4 worm cellular contexts compared by ENCODE assay signal in genomic region chrIII:11915666-11916065, ce11.
TF ChIP-seq lines count a peak whose summit lies in the region.

Gene ndab-1 (minus strand): TSS chrIII:11915712.
Gene npp-16 (plus strand): TSS chrIII:11915928.

TF ChIP-seq in whole organism, L2 larva, 48 proteins besides CTCF, POLR2A, EP300 and RAD21:
- TF ChIP-seq lin-13 (GFP tag; optimal IDR thresholded peaks at IDR 0.05; lab: Kevin White, UChicago) (peak; percentile 27), skn-1 (tag; optimal IDR thresholded peaks at IDR 0.05; lab: Kevin White, UChicago) (no peak), fos-1 (tag; optimal IDR thresholded peaks at IDR 0.05; lab: Kevin White, UChicago) (peak; percentile 12), sem-4 (tag; optimal IDR thresholded peaks at IDR 0.05; lab: Kevin White, UChicago) (no peak), elt-3 (tag; optimal IDR thresholded peaks at IDR 0.05; lab: Kevin White, UChicago) (no peak), F13H6.1 (tag; optimal IDR thresholded peaks at IDR 0.05; lab: Kevin White, UChicago) (peak; percentile 11), nhr-77 (tag; optimal IDR thresholded peaks at IDR 0.05; lab: Kevin White, UChicago) (no peak), unc-39 (tag; optimal IDR thresholded peaks at IDR 0.05; lab: Kevin White, UChicago) (no peak), mdl-1 (tag; optimal IDR thresholded peaks at IDR 0.05; lab: Kevin White, UChicago) (no peak), unc-55 (GFP tag; optimal IDR thresholded peaks at IDR 0.05; lab: Kevin White, UChicago) (peak; percentile 56), nhr-25 (tag; optimal IDR thresholded peaks at IDR 0.05; lab: Kevin White, UChicago) (no peak), nhr-6 (tag; optimal IDR thresholded peaks at IDR 0.05; lab: Kevin White, UChicago) (no peak), C34F6.9 (tag; optimal IDR thresholded peaks at IDR 0.05; lab: Kevin White, UChicago) (peak; percentile 7), gmeb-1 (tag; optimal IDR thresholded peaks at IDR 0.05; lab: Kevin White, UChicago) (peak; percentile 49), lsy-2 (tag; optimal IDR thresholded peaks at IDR 0.05; lab: Kevin White, UChicago) (peak; percentile 41 to 55), ztf-11 (tag; optimal IDR thresholded peaks at IDR 0.05; lab: Kevin White, UChicago) (no peak)

TF ChIP-seq in whole organism, L4 larva, 104 proteins besides CTCF, POLR2A, EP300 and RAD21 (continues in another document):
- TF ChIP-seq ctbp-1 (GFP tag; IDR thresholded peaks at IDR 0.05; lab: Robert Waterston, UW) (no peak), nhr-76 (tag; optimal IDR thresholded peaks at IDR 0.05; lab: Kevin White, UChicago) (no peak), nhr-102 (tag; optimal IDR thresholded peaks at IDR 0.05; lab: Kevin White, UChicago) (no peak), unc-62 (GFP tag; optimal IDR thresholded peaks at IDR 0.05 in 1 of 2; lab: Kevin White, UChicago) (no peak), unc-62 (tag; optimal IDR thresholded peaks at IDR 0.05; lab: Kevin White, UChicago) (no peak), zfp-2 (tag; optimal IDR thresholded peaks at IDR 0.05; lab: Kevin White, UChicago) (no peak), vab-7 (GFP tag; IDR thresholded peaks at IDR 0.05; lab: Robert Waterston, UW) (no peak), fkh-10 (GFP tag; optimal IDR thresholded peaks at IDR 0.05; lab: Kevin White, UChicago) (no peak), nhr-41 (GFP tag; IDR thresholded peaks at IDR 0.05; lab: Robert Waterston, UW) (no peak), daf-12 (tag; optimal IDR thresholded peaks at IDR 0.05; lab: Kevin White, UChicago) (no peak), F26F4.8 (GFP tag; conservative IDR thresholded peaks at IDR 0.05; lab: Robert Waterston, UW) (no peak), mep-1 (tag; optimal IDR thresholded peaks at IDR 0.05; lab: Kevin White, UChicago) (no peak), zfp-3 (GFP tag; conservative IDR thresholded peaks at IDR 0.05; lab: Robert Waterston, UW) (no peak), spr-3 (GFP tag; optimal IDR thresholded peaks at IDR 0.05; lab: Kevin White, UChicago) (no peak), nhr-48 (tag; optimal IDR thresholded peaks at IDR 0.05; lab: Kevin White, UChicago) (no peak), dpl-1 (GFP tag; optimal IDR thresholded peaks at IDR 0.05; lab: Kevin White, UChicago) (peak; percentile 54), dve-1 (tag; optimal IDR thresholded peaks at IDR 0.05; lab: Kevin White, UChicago; ENCODE audit: insufficient read depth) (no peak), lin-38 (GFP tag; IDR thresholded peaks at IDR 0.05; lab: Robert Waterston, UW) (peak; percentile 61), F44E2.7 (GFP tag; IDR thresholded peaks at IDR 0.05; lab: Robert Waterston, UW) (no peak), lin-1 (GFP tag; IDR thresholded peaks at IDR 0.05; lab: Robert Waterston, UW) (no peak), egl-43 (GFP tag; IDR thresholded peaks at IDR 0.05; lab: Robert Waterston, UW) (no peak), nhr-11 (tag; optimal IDR thresholded peaks at IDR 0.05; lab: Kevin White, UChicago) (no peak), lin-29 (GFP tag; IDR thresholded peaks at IDR 0.05; lab: Robert Waterston, UW) (no peak), jun-1 (tag; optimal IDR thresholded peaks at IDR 0.05; lab: Kevin White, UChicago) (no peak), dmd-9 (GFP tag; IDR thresholded peaks at IDR 0.05; lab: Robert Waterston, UW) (no peak), ceh-44 (GFP tag; IDR thresholded peaks at IDR 0.05; lab: Robert Waterston, UW) (no peak), mdt-29 (GFP tag; IDR thresholded peaks at IDR 0.05; lab: Robert Waterston, UW) (no peak), Y75B8A.6 (GFP tag; IDR thresholded peaks at IDR 0.05; lab: Robert Waterston, UW) (no peak)

TF ChIP-seq in whole organism, late embryonic, 69 proteins besides CTCF, POLR2A, EP300 and RAD21:
- TF ChIP-seq mec-3 (tag; optimal IDR thresholded peaks at IDR 0.05; lab: Kevin White, UChicago; ENCODE audit: borderline replicate concordance) (no peak), sdc-2 (tag; optimal IDR thresholded peaks at IDR 0.05; lab: Kevin White, UChicago) (no peak), syd-9 (tag; optimal IDR thresholded peaks at IDR 0.05; lab: Kevin White, UChicago) (no peak), ref-2 (tag; optimal IDR thresholded peaks at IDR 0.05; lab: Kevin White, UChicago) (peak; percentile 8), sox-2 (GFP tag; IDR thresholded peaks at IDR 0.05; lab: Robert Waterston, UW) (no peak), nfya-1 (tag; optimal IDR thresholded peaks at IDR 0.05; lab: Kevin White, UChicago) (peak; percentile 17), K02D7.2 (tag; optimal IDR thresholded peaks at IDR 0.05; lab: Kevin White, UChicago) (peak; percentile 14)
TF ChIP-seq in whole organism, late embryonic: peak in this region for 3.

TF ChIP-seq in whole organism, mixed stage, embryonic, 35 proteins besides CTCF, POLR2A, EP300 and RAD21:
- TF ChIP-seq cnd-1 (tag; optimal IDR thresholded peaks at IDR 0.05; lab: Kevin White, UChicago): no peak
- TF ChIP-seq blmp-1 (tag; optimal IDR thresholded peaks at IDR 0.05; lab: Kevin White, UChicago): no peak
- TF ChIP-seq snpc-4 (tag; optimal IDR thresholded peaks at IDR 0.05; lab: Kevin White, UChicago): no peak
- TF ChIP-seq ces-1 (GFP tag; optimal IDR thresholded peaks at IDR 0.05; lab: Kevin White, UChicago): peak; percentile 42
- no peak for TF ChIP-seq unc-39 (tag; optimal IDR thresholded peaks at IDR 0.05; lab: Kevin White, UChicago)
- TF ChIP-seq tbx-8 (GFP tag; optimal IDR thresholded peaks at IDR 0.05; lab: Kevin White, UChicago): no peak
- no peak for TF ChIP-seq elt-3 (tag; optimal IDR thresholded peaks at IDR 0.05; lab: Kevin White, UChicago)
- no peak for TF ChIP-seq sem-2 (GFP tag; optimal IDR thresholded peaks at IDR 0.05; lab: Kevin White, UChicago)
- TF ChIP-seq ham-2 (GFP tag; optimal IDR thresholded peaks at IDR 0.05; lab: Kevin White, UChicago): no peak
- TF ChIP-seq M03D4.4 (tag; optimal IDR thresholded peaks at IDR 0.05; lab: Kevin White, UChicago): peak; percentile 39
- TF ChIP-seq drap-1 (GFP tag; optimal IDR thresholded peaks at IDR 0.05; lab: Kevin White, UChicago): no peak
